Fruit fly (Drosophila melanogaster) whole organism, prepupa: ENCODE data around the gene CG32425.

ENCODE experiments used
- Blimp-1 ChIP-seq: fragments of 200-800 bp; sonication (Bioruptor generic); optimal IDR thresholded peaks from 3 replicates; lab custom pipeline; 2017; ENCODE audit warnings: missing biosample characterization, missing genetic modification characterization, mild to moderate bottlenecking, moderate library complexity, missing genetic modification reagents
- CG10631 ChIP-seq: fragments of 200-800 bp; sonication (Bioruptor generic); optimal IDR thresholded peaks from 2 replicates; lab custom pipeline; 2016; ENCODE audit warnings: missing biosample characterization, missing genetic modification characterization
- CG10669 ChIP-seq: fragments of 200-800 bp; sonication (Bioruptor generic); optimal IDR thresholded peaks from 3 replicates; lab custom pipeline; 2018; ENCODE audit warnings: missing biosample characterization, mild to moderate bottlenecking, missing genetic modification characterization, moderate library complexity
- CG11294 ChIP-seq: fragments of 200-800 bp; sonication (Bioruptor generic); IDR thresholded peaks from 2 replicates; pipeline ENCODE4 v1.3.6; 2022; ENCODE audit warnings: missing biosample characterization, missing genetic modification characterization
- CG11762 ChIP-seq: fragments of 200-800 bp; sonication (Bioruptor generic); optimal IDR thresholded peaks from 3 replicates; lab custom pipeline; 2016; ENCODE audit warnings: missing biosample characterization, missing genetic modification characterization; ENCODE audit not compliant: insufficient read depth
- CG15336 ChIP-seq: fragments of 200-800 bp; sonication (Bioruptor generic); IDR thresholded peaks from 2 replicates; pipeline ENCODE4 v1.3.6; 2022; ENCODE audit warnings: missing biosample characterization, missing genetic modification characterization
- CG1621 ChIP-seq: fragments of 200-800 bp; sonication (Bioruptor generic); optimal IDR thresholded peaks from 3 replicates; lab custom pipeline; 2018; ENCODE audit warnings: missing biosample characterization, mild to moderate bottlenecking, missing genetic modification characterization
- CG16779 ChIP-seq: fragments of 200-800 bp; sonication (Bioruptor generic); optimal IDR thresholded peaks from 3 replicates; lab custom pipeline; 2017; ENCODE audit warnings: missing biosample characterization, mild to moderate bottlenecking, missing genetic modification characterization
- CG3032 ChIP-seq: fragments of 200-800 bp; optimal IDR thresholded peaks from 2 replicates; lab custom pipeline; 2019; ENCODE audit warnings: missing biosample characterization, mild to moderate bottlenecking, missing genetic modification characterization, moderate library complexity
- CG31627 ChIP-seq: fragments of 200-800 bp; sonication (Bioruptor generic); optimal IDR thresholded peaks from 3 replicates; lab custom pipeline; 2016; ENCODE audit warnings: missing biosample characterization, missing genetic modification characterization
- CG32006 ChIP-seq: fragments of 200-800 bp; sonication (Bioruptor generic); optimal IDR thresholded peaks from 3 replicates; lab custom pipeline; 2017; ENCODE audit warnings: missing biosample characterization, mild to moderate bottlenecking, missing genetic modification characterization
- CG34406 ChIP-seq: fragments of 200-800 bp; sonication (Bioruptor generic); optimal IDR thresholded peaks from 3 replicates; lab custom pipeline; 2016; ENCODE audit warnings: missing biosample characterization, missing genetic modification characterization
- CG3919 ChIP-seq: fragments of 200-800 bp; sonication (Bioruptor generic); optimal IDR thresholded peaks from 3 replicates; lab custom pipeline; 2016; ENCODE audit warnings: missing biosample characterization, missing genetic modification characterization
- CG6163 ChIP-seq: fragments of 200-800 bp; sonication (Bioruptor generic); IDR thresholded peaks from 3 replicates; pipeline ENCODE4 v1.3.6; 2022; ENCODE audit warnings: missing biosample characterization, missing genetic modification characterization
- CG6792 ChIP-seq: fragments of 200-800 bp; sonication (Bioruptor generic); optimal IDR thresholded peaks from 3 replicates; lab custom pipeline; 2016; ENCODE audit warnings: missing biosample characterization, missing genetic modification characterization
- CG6808 ChIP-seq: fragments of 200-800 bp; sonication (Bioruptor generic); optimal IDR thresholded peaks from 3 replicates; lab custom pipeline; 2017; ENCODE audit warnings: missing biosample characterization, missing genetic modification characterization, mild to moderate bottlenecking, moderate library complexity, missing genetic modification reagents
- CG6854 ChIP-seq: fragments of 200-800 bp; sonication (Bioruptor generic); optimal IDR thresholded peaks from 2 replicates; lab custom pipeline; 2017; ENCODE audit warnings: missing biosample characterization, mild to moderate bottlenecking, missing genetic modification characterization
- CG7368 ChIP-seq: fragments of 200-800 bp; sonication (Bioruptor generic); optimal IDR thresholded peaks from 3 replicates; lab custom pipeline; 2016; ENCODE audit warnings: missing biosample characterization, missing genetic modification characterization
- CG8119 ChIP-seq: fragments of 200-800 bp; sonication (Bioruptor generic); IDR thresholded peaks from 3 replicates; pipeline ENCODE4 v1.3.6; 2022; ENCODE audit warnings: missing biosample characterization, missing genetic modification characterization
- CG8632 ChIP-seq: fragments of 200-800 bp; sonication (Bioruptor generic); optimal IDR thresholded peaks from 3 replicates; lab custom pipeline; 2016; ENCODE audit warnings: missing biosample characterization, missing genetic modification characterization
- CG9139 ChIP-seq: fragments of 200-800 bp; sonication (Bioruptor generic); optimal IDR thresholded peaks from 3 replicates; lab custom pipeline; 2017; ENCODE audit warnings: missing biosample characterization, mild to moderate bottlenecking, missing genetic modification characterization
- Eip75B ChIP-seq: fragments of 200-800 bp; sonication (Bioruptor generic); optimal IDR thresholded peaks from 3 replicates; lab custom pipeline; 2016; ENCODE audit warnings: missing biosample characterization, missing genetic modification characterization
- Ets21C ChIP-seq: fragments of 200-800 bp; sonication (Bioruptor generic); optimal IDR thresholded peaks from 3 replicates; lab custom pipeline; 2016; ENCODE audit warnings: missing biosample characterization, missing genetic modification characterization
- Ets96B ChIP-seq: fragments of 200-800 bp; optimal IDR thresholded peaks from 2 replicates; lab custom pipeline; 2019; ENCODE audit warnings: missing biosample characterization, mild to moderate bottlenecking, missing genetic modification characterization, moderate library complexity
- Hr38 ChIP-seq: sonication (Bioruptor generic); optimal IDR thresholded peaks from 2 replicates; lab custom pipeline; 2016; ENCODE audit warnings: missing biosample characterization, missing genetic modification characterization
- Hr4 ChIP-seq: fragments of 200-800 bp; sonication (Bioruptor generic); optimal IDR thresholded peaks from 3 replicates; lab custom pipeline; 2016; ENCODE audit warnings: missing biosample characterization, missing genetic modification characterization
- Lpt ChIP-seq: fragments of 200-800 bp; sonication (Bioruptor generic); optimal IDR thresholded peaks from 3 replicates; lab custom pipeline; 2016; ENCODE audit warnings: missing biosample characterization, missing genetic modification characterization
- Met ChIP-seq: fragments of 200-800 bp; sonication (Bioruptor generic); optimal IDR thresholded peaks from 3 replicates; lab custom pipeline; 2016; ENCODE audit warnings: missing biosample characterization, missing genetic modification characterization
- OdsH ChIP-seq: fragments of 200-800 bp; sonication (Bioruptor generic); optimal IDR thresholded peaks from 3 replicates; lab custom pipeline; 2016; ENCODE audit warnings: missing biosample characterization, missing genetic modification characterization
- Smox ChIP-seq: fragments of 200-800 bp; sonication (Bioruptor generic); optimal IDR thresholded peaks from 3 replicates; lab custom pipeline; 2016; ENCODE audit warnings: missing biosample characterization, missing genetic modification characterization
- Sox14 ChIP-seq: fragments of 200-800 bp; sonication (Bioruptor generic); optimal IDR thresholded peaks from 3 replicates; lab custom pipeline; 2016; ENCODE audit warnings: missing biosample characterization, missing genetic modification characterization
- Sox15 ChIP-seq: fragments of 200-800 bp; sonication (Bioruptor generic); optimal IDR thresholded peaks from 3 replicates; lab custom pipeline; 2016; ENCODE audit warnings: missing biosample characterization, missing genetic modification characterization
- acj6 ChIP-seq: fragments of 200-800 bp; sonication (Bioruptor generic); optimal IDR thresholded peaks from 3 replicates; lab custom pipeline; 2016; ENCODE audit warnings: missing biosample characterization, missing genetic modification characterization
- dac ChIP-seq: fragments of 200-800 bp; sonication (Bioruptor generic); optimal IDR thresholded peaks from 2 replicates; lab custom pipeline; 2017; ENCODE audit warnings: missing biosample characterization, mild to moderate bottlenecking, missing genetic modification characterization
- dsx ChIP-seq: fragments of 200-800 bp; optimal IDR thresholded peaks from 3 replicates; lab custom pipeline; 2019; ENCODE audit warnings: missing biosample characterization, mild to moderate bottlenecking, missing genetic modification characterization, moderate library complexity; ENCODE audit not compliant: poor library complexity, severe bottlenecking
- eg ChIP-seq: fragments of 200-800 bp; sonication (Bioruptor generic); IDR thresholded peaks from 3 replicates; pipeline ENCODE4 v1.3.6; 2022; ENCODE audit warnings: missing biosample characterization, missing genetic modification characterization
- fd59A ChIP-seq: fragments of 200-800 bp; sonication (Bioruptor generic); optimal IDR thresholded peaks from 2 replicates; lab custom pipeline; 2017; ENCODE audit warnings: missing biosample characterization, mild to moderate bottlenecking, missing genetic modification characterization, missing genetic modification reagents
- fd85E ChIP-seq: fragments of 200-800 bp; sonication (Bioruptor generic); optimal IDR thresholded peaks from 3 replicates; lab custom pipeline; 2016; ENCODE audit warnings: missing biosample characterization, missing genetic modification characterization
- lz ChIP-seq: fragments of 200-800 bp; sonication (Bioruptor generic); optimal IDR thresholded peaks from 3 replicates; lab custom pipeline; 2016; ENCODE audit warnings: missing biosample characterization, missing genetic modification characterization
- net ChIP-seq: fragments of 200-800 bp; sonication (Bioruptor generic); optimal IDR thresholded peaks from 3 replicates; lab custom pipeline; 2016; ENCODE audit warnings: missing biosample characterization, missing genetic modification characterization
- salr ChIP-seq, 2 experiments: fragments of 200-800 bp; sonication (Bioruptor generic); optimal IDR thresholded peaks; 3 replicates each; lab custom pipeline; 2016 to 2018; ENCODE audit warnings: missing biosample characterization in 2 of 2, missing genetic modification characterization in 2 of 2, mild to moderate bottlenecking in 1 of 2
- spab ChIP-seq: fragments of 200-800 bp; sonication (Bioruptor generic); optimal IDR thresholded peaks from 2 replicates; lab custom pipeline; 2017; ENCODE audit warnings: missing biosample characterization, mild to moderate bottlenecking, missing genetic modification characterization, missing genetic modification reagents
- ss ChIP-seq, 2 experiments: fragments of 200-800 bp; sonication (Bioruptor generic); optimal IDR thresholded peaks; 2 replicates in 1 of 2; 3 replicates in 1 of 2; lab custom pipeline; 2017 to 2018; ENCODE audit warnings: mild to moderate bottlenecking in 2 of 2, missing biosample characterization in 2 of 2, missing genetic modification characterization in 2 of 2, moderate library complexity in 1 of 2
- svp ChIP-seq: fragments of 200-800 bp; sonication (Bioruptor generic); peaks from one replicate; lab custom pipeline; 2016; ENCODE audit warnings: missing biosample characterization, missing genetic modification characterization
- topi ChIP-seq: fragments of 200-800 bp; sonication (Bioruptor generic); optimal IDR thresholded peaks from 3 replicates; lab custom pipeline; 2016; ENCODE audit warnings: missing biosample characterization, missing genetic modification characterization
- vri ChIP-seq: fragments of 200-800 bp; sonication (Bioruptor generic); optimal IDR thresholded peaks from 3 replicates; lab custom pipeline; 2016; ENCODE audit warnings: missing biosample characterization, mild to moderate bottlenecking, missing genetic modification characterization

CG32425 gene

dm6 chr3L:20549358-20549757 is 52.2 kb downstream of the CG32425 start (continued):
- peak; percentile 77 for TF ChIP-seq dsx
- TF ChIP-seq svp (GFP tag; lab: Kevin White, UChicago), result peak; percentile 85
- peak; percentile 84 for TF ChIP-seq Ets96B (tag; lab: Kevin White, UChicago)
- TF ChIP-seq Hr4 (GFP tag; lab: Kevin White, UChicago), result no peak
- peak; percentile 67 for TF ChIP-seq Eip75B (GFP tag; lab: Kevin White, UChicago)
- peak; percentile 60; the same call in 2 of the 3 replicates for TF ChIP-seq CG6163 (GFP tag; lab: Robert Waterston, UW)
- TF ChIP-seq Blimp-1 (GFP tag; lab: Kevin White, UChicago), result peak; percentile 26
- TF ChIP-seq CG11762 (GFP tag; lab: Kevin White, UChicago), result peak; percentile 9
- TF ChIP-seq CG6808, result peak; percentile 50
- TF ChIP-seq CG6792, result peak; percentile 64
- peak; percentile 54 for TF ChIP-seq net (GFP tag; lab: Kevin White, UChicago)
- peak; percentile 70 for TF ChIP-seq CG1621 (tag; lab: Kevin White, UChicago)
- peak; percentile 64 for TF ChIP-seq Sox14 (GFP tag; lab: Kevin White, UChicago)
- no peak for TF ChIP-seq CG11294 (GFP tag; lab: Robert Waterston, UW)
- no peak for TF ChIP-seq Hr38 (GFP tag; lab: Kevin White, UChicago)
- TF ChIP-seq salr (GFP tag; optimal IDR thresholded peaks at IDR 0.05; lab: Kevin White, UChicago), result peak in 1 of 2 experiments; percentile 38
- TF ChIP-seq Smox (GFP tag; lab: Kevin White, UChicago), result peak; percentile 74
- peak; percentile 68 for TF ChIP-seq CG31627 (GFP tag; lab: Kevin White, UChicago)
- TF ChIP-seq topi (GFP tag; lab: Kevin White, UChicago), result peak; percentile 68
- TF ChIP-seq CG32006 (GFP tag; lab: Kevin White, UChicago), result peak; percentile 25
- peak; percentile 52 for TF ChIP-seq OdsH (GFP tag; lab: Kevin White, UChicago)
- TF ChIP-seq fd59A (GFP tag; lab: Kevin White, UChicago), result peak; percentile 53
- no peak for TF ChIP-seq dac (GFP tag; lab: Kevin White, UChicago)
- TF ChIP-seq CG10631 (GFP tag; lab: Kevin White, UChicago), result peak; percentile 63
- no peak for TF ChIP-seq eg (GFP tag; lab: Robert Waterston, UW)
- TF ChIP-seq CG8632 (GFP tag; lab: Kevin White, UChicago), result peak; percentile 17
- peak; percentile 23 for TF ChIP-seq Ets21C (GFP tag; lab: Kevin White, UChicago)
- no peak for TF ChIP-seq CG16779 (tag; lab: Kevin White, UChicago)
- TF ChIP-seq CG9139 (GFP tag; lab: Kevin White, UChicago), result peak; percentile 32
- 0 out of 2 replicates have a peak, but pooled peaks have one; percentile 33 for TF ChIP-seq CG15336

- peak; percentile 69 for TF ChIP-seq acj6 (GFP tag; lab: Kevin White, UChicago)
- peak; percentile 53 for TF ChIP-seq CG6792
- TF ChIP-seq CG3032 (tag; lab: Kevin White, UChicago), result peak; percentile 69
- no peak for TF ChIP-seq CG11762 (GFP tag; lab: Kevin White, UChicago)
- peak; percentile 68 for TF ChIP-seq topi (GFP tag; lab: Kevin White, UChicago)
- peak; percentile 73 for TF ChIP-seq Eip75B (GFP tag; lab: Kevin White, UChicago)
- peak; percentile 57 for TF ChIP-seq CG31627 (GFP tag; lab: Kevin White, UChicago)
- peak; percentile 49; the same call in 1 of the 2 replicates for TF ChIP-seq CG15336
- peak; percentile 15 to 39 for TF ChIP-seq ss (GFP tag; optimal IDR thresholded peaks at IDR 0.05; lab: Kevin White, UChicago)
- TF ChIP-seq svp (GFP tag; lab: Kevin White, UChicago), result peak; percentile 84
- peak; percentile 64 for TF ChIP-seq CG6808
- TF ChIP-seq dsx, result peak; percentile 58
- TF ChIP-seq CG6854, result no peak
- no peak for TF ChIP-seq CG16779 (tag; lab: Kevin White, UChicago)
- TF ChIP-seq Lpt (GFP tag; lab: Kevin White, UChicago), result peak; percentile 52
- peak; percentile 27 for TF ChIP-seq CG9139 (GFP tag; lab: Kevin White, UChicago)
- peak; percentile 31 for TF ChIP-seq CG7368 (GFP tag; lab: Kevin White, UChicago)
- TF ChIP-seq spab (GFP tag; lab: Kevin White, UChicago), result peak; percentile 50
- TF ChIP-seq CG34406 (GFP tag; lab: Kevin White, UChicago), result peak; percentile 51
- TF ChIP-seq Ets21C (GFP tag; lab: Kevin White, UChicago), result peak; percentile 38
- TF ChIP-seq CG10669, result peak; percentile 67
- TF ChIP-seq CG8119, result peak; percentile 59; the same call in 2 of the 3 replicates
- peak; percentile 50 for TF ChIP-seq Hr4 (GFP tag; lab: Kevin White, UChicago)
- no peak for TF ChIP-seq eg (GFP tag; lab: Robert Waterston, UW)
- peak; percentile 70 for TF ChIP-seq CG32006 (GFP tag; lab: Kevin White, UChicago)
- peak; percentile 63 for TF ChIP-seq Met (GFP tag; lab: Kevin White, UChicago)
- no peak for TF ChIP-seq vri (GFP tag; lab: Kevin White, UChicago)
- no peak for TF ChIP-seq fd85E
- peak; percentile 52 for TF ChIP-seq net (GFP tag; lab: Kevin White, UChicago)
- TF ChIP-seq CG1621 (tag; lab: Kevin White, UChicago), result peak; percentile 51
- TF ChIP-seq Sox15 (GFP tag; lab: Kevin White, UChicago), result no peak
- peak; percentile 52 for TF ChIP-seq lz
- peak; percentile 77 for TF ChIP-seq CG3919 (GFP tag; lab: Kevin White, UChicago)
- peak; percentile 74 for TF ChIP-seq Sox14 (GFP tag; lab: Kevin White, UChicago)
Observed at dm6 chr3L:20551862-20552261, 54.7 kb downstream of the CG32425 start.
